Worm (Caenorhabditis elegans) whole organism, L4 larva: Measurements from ENCODE around the gene C16C8.22.

ENCODE experiments used
- T20F7.1 ChIP-seq: fragments of 200-800 bp; sonication (Bioruptor generic); optimal IDR thresholded peaks from 2 replicates; lab custom pipeline; 2018; ENCODE audit warnings: mild to moderate bottlenecking, missing genetic modification characterization, missing compliant biosample characterization
- aly-2 ChIP-seq: sonication (generic microtip); optimal IDR thresholded peaks from 2 replicates; lab custom pipeline; 2018; ENCODE audit warnings: missing biosample characterization, missing genetic modification characterization
- ceh-32 ChIP-seq: sonication (generic microtip); optimal IDR thresholded peaks from 2 replicates; lab custom pipeline; 2016; ENCODE audit warnings: mild to moderate bottlenecking, missing genetic modification characterization, missing compliant biosample characterization; ENCODE audit not compliant: poor library complexity
- ceh-44 ChIP-seq: fragments of 200-800 bp; sonication (Bioruptor generic); IDR thresholded peaks from 2 replicates; pipeline ENCODE4 v1.3.6; 2022; ENCODE audit warnings: missing genetic modification reagents, missing genetic modification characterization, missing compliant biosample characterization
- ces-1 ChIP-seq: fragments of 150-350 bp; sonication (generic microtip); optimal IDR thresholded peaks from 4 replicates; lab custom pipeline; 2014; ENCODE audit warnings: missing biosample characterization, missing genetic modification reagents, missing genetic modification characterization
- cey-2 ChIP-seq: sonication (generic microtip); optimal IDR thresholded peaks from 3 replicates; lab custom pipeline; 2017; ENCODE audit warnings: missing genetic modification characterization, mild to moderate bottlenecking, missing compliant biosample characterization, antibody characterized with exemption, borderline replicate concordance; ENCODE audit not compliant: insufficient read depth
- daf-16 ChIP-seq, 3 experiments: sonication (generic microtip); optimal IDR thresholded peaks; 2 replicates each; lab custom pipeline; 2016 to 2017; ENCODE audit warnings: missing genetic modification characterization in 3 of 3, missing genetic modification reagents in 3 of 3, mild to moderate bottlenecking in 2 of 3, missing compliant biosample characterization in 2 of 3, missing biosample characterization in 1 of 3, moderate library complexity in 1 of 3
- duxl-1 ChIP-seq: sonication (generic microtip); optimal IDR thresholded peaks from 2 replicates; lab custom pipeline; 2016; ENCODE audit warnings: mild to moderate bottlenecking, missing genetic modification characterization, moderate library complexity, missing compliant biosample characterization; ENCODE audit not compliant: poor library complexity
- dve-1 ChIP-seq: sonication (generic microtip); optimal IDR thresholded peaks from 2 replicates; lab custom pipeline; 2017; ENCODE audit warnings: antibody characterized with exemption, mild to moderate bottlenecking, missing genetic modification characterization, missing compliant biosample characterization; ENCODE audit not compliant: insufficient read depth
- egl-43 ChIP-seq: fragments of 200-800 bp; sonication (Bioruptor generic); IDR thresholded peaks from 2 replicates; pipeline ENCODE4 v1.3.6; 2022; ENCODE audit warnings: missing genetic modification reagents, missing genetic modification characterization, missing compliant biosample characterization
- hif-1 ChIP-seq, 2 experiments: sonication (generic microtip); optimal IDR thresholded peaks; 2 replicates each; lab custom pipeline; 2016 to 2017; ENCODE audit warnings: missing compliant biosample characterization in 2 of 2, missing genetic modification characterization in 2 of 2, missing genetic modification reagents in 2 of 2, missing genotype in 2 of 2, mild to moderate bottlenecking in 1 of 2
- hlh-11 ChIP-seq: fragments of 200-800 bp; sonication (Bioruptor generic); optimal IDR thresholded peaks from 2 replicates; lab custom pipeline; 2018; ENCODE audit warnings: mild to moderate bottlenecking, missing genetic modification characterization, missing compliant biosample characterization
- hlh-30 ChIP-seq: sonication (generic microtip); optimal IDR thresholded peaks from 2 replicates; lab custom pipeline; 2017; ENCODE audit warnings: antibody characterized with exemption, mild to moderate bottlenecking, missing genetic modification characterization, missing compliant biosample characterization; ENCODE audit not compliant: insufficient read depth
- hmg-1.1 ChIP-seq: fragments of 200-800 bp; sonication (Bioruptor generic); IDR thresholded peaks from 2 replicates; pipeline ENCODE4 v1.3.6; 2022; ENCODE audit warnings: missing genetic modification reagents, missing genetic modification characterization, missing compliant biosample characterization
- jun-1 ChIP-seq: fragments of 150-350 bp; optimal IDR thresholded peaks from 2 replicates; lab custom pipeline; 2014; ENCODE audit warnings: missing biosample characterization, missing genetic modification reagents, missing genetic modification characterization
- lsy-2 ChIP-seq, 2 experiments: fragments of 150-350 bp in 1 of 2; sonication (generic microtip) in 1 of 2; optimal IDR thresholded peaks; 2 replicates each; lab custom pipeline; 2014 to 2017; ENCODE audit warnings: missing biosample characterization in 2 of 2, missing genetic modification characterization in 2 of 2
- mes-2 ChIP-seq: sonication (generic microtip); optimal IDR thresholded peaks from 2 replicates; lab custom pipeline; 2016; ENCODE audit warnings: missing genotype, mild to moderate bottlenecking, missing genetic modification characterization, missing compliant biosample characterization; ENCODE audit not compliant: poor library complexity, severe bottlenecking
- nhr-10 ChIP-seq: fragments of 150-350 bp; optimal IDR thresholded peaks from 2 replicates; lab custom pipeline; 2014; ENCODE audit warnings: missing biosample characterization, missing genetic modification characterization
- nhr-102 ChIP-seq: sonication (generic microtip); optimal IDR thresholded peaks from 2 replicates; lab custom pipeline; 2016; ENCODE audit warnings: mild to moderate bottlenecking, missing genetic modification characterization, moderate library complexity, missing compliant biosample characterization
- nhr-11 ChIP-seq: fragments of 150-350 bp; optimal IDR thresholded peaks from 2 replicates; lab custom pipeline; 2014; ENCODE audit warnings: missing biosample characterization, missing genetic modification characterization
- nhr-25 ChIP-seq: sonication (generic microtip); optimal IDR thresholded peaks from 2 replicates; lab custom pipeline; 2017; ENCODE audit warnings: missing genetic modification characterization, mild to moderate bottlenecking, missing compliant biosample characterization, antibody characterized with exemption, moderate library complexity, borderline replicate concordance; ENCODE audit not compliant: insufficient read depth
- nhr-41 ChIP-seq: fragments of 200-800 bp; sonication (Bioruptor generic); IDR thresholded peaks from 2 replicates; pipeline ENCODE4 v1.3.6; 2022; ENCODE audit warnings: missing genetic modification reagents, missing genetic modification characterization, missing compliant biosample characterization
- nhr-6 ChIP-seq: fragments of 150-350 bp; optimal IDR thresholded peaks from 2 replicates; lab custom pipeline; 2014; ENCODE audit warnings: missing biosample characterization, missing genetic modification characterization
- nhr-76 ChIP-seq: fragments of 150-350 bp; optimal IDR thresholded peaks from 2 replicates; lab custom pipeline; 2014; ENCODE audit warnings: missing biosample characterization, missing genetic modification characterization
- pha-4 ChIP-seq, 2 experiments: fragments of 150-350 bp in 1 of 2; fragments of 200-800 bp in 1 of 2; sonication (Bioruptor generic) in 1 of 2; IDR thresholded peaks in 1 of 2; optimal IDR thresholded peaks in 1 of 2; 2 replicates each; pipeline versions ENCODE4 v1.3.6 to Lab custom; 2014 to 2022; ENCODE audit warnings: missing genetic modification characterization in 2 of 2, missing genetic modification reagents in 2 of 2, missing biosample characterization in 1 of 2, missing compliant biosample characterization in 1 of 2
- php-3 ChIP-seq: fragments of 200-800 bp; sonication (Bioruptor generic); IDR thresholded peaks from 2 replicates; pipeline ENCODE4 v1.3.6; 2022; ENCODE audit warnings: missing genetic modification reagents, missing genetic modification characterization, missing compliant biosample characterization
- rbr-2 ChIP-seq: sonication (generic microtip); optimal IDR thresholded peaks from 2 replicates; lab custom pipeline; 2016; ENCODE audit warnings: missing genotype, missing genetic modification characterization, missing compliant biosample characterization
- set-16 ChIP-seq: fragments of 200-800 bp; sonication (Bioruptor generic); IDR thresholded peaks from 2 replicates; pipeline ENCODE4 v1.3.6; 2022; ENCODE audit warnings: missing genetic modification reagents, missing genetic modification characterization, missing compliant biosample characterization
- spr-3 ChIP-seq: fragments of 200-800 bp; sonication (Bioruptor generic); optimal IDR thresholded peaks from 2 replicates; lab custom pipeline; 2018; ENCODE audit warnings: mild to moderate bottlenecking, missing genetic modification characterization, missing compliant biosample characterization
- tra-1 ChIP-seq: fragments of 200-800 bp; sonication (Bioruptor generic); IDR thresholded peaks from 2 replicates; pipeline ENCODE4 v1.3.6; 2022; ENCODE audit warnings: missing genetic modification reagents, missing genetic modification characterization, missing compliant biosample characterization
- vab-7 ChIP-seq: fragments of 200-800 bp; sonication (Bioruptor generic); IDR thresholded peaks from 2 replicates; pipeline ENCODE4 v1.3.6; 2022; ENCODE audit warnings: missing genetic modification reagents, missing genetic modification characterization, missing compliant biosample characterization
- zag-1 ChIP-seq: fragments of 150-350 bp; optimal IDR thresholded peaks from 2 replicates; lab custom pipeline; 2014; ENCODE audit warnings: missing biosample characterization, missing genetic modification characterization
- zfp-3 ChIP-seq: fragments of 200-800 bp; sonication (Bioruptor generic); conservative IDR thresholded peaks from 2 replicates; pipeline ENCODE4 v1.3.6; 2022; ENCODE audit warnings: missing genetic modification reagents, missing genetic modification characterization, missing compliant biosample characterization
- ztf-11 ChIP-seq: fragments of 150-350 bp; optimal IDR thresholded peaks from 2 replicates; lab custom pipeline; 2014; ENCODE audit warnings: missing biosample characterization, missing genetic modification characterization
- ztf-7 ChIP-seq: fragments of 150-350 bp; optimal IDR thresholded peaks from 2 replicates; lab custom pipeline; 2014; ENCODE audit warnings: missing biosample characterization, missing genetic modification characterization

Gene C16C8.22

ce11 chrII:3476536-3476935 is 33.5 kb upstream of the C16C8.22 start:
- TF ChIP-seq pha-4 (GFP tag; IDR thresholded peaks at IDR 0.05; lab: Robert Waterston, UW) (no peak), pha-4 (tag; optimal IDR thresholded peaks at IDR 0.05; lab: Kevin White, UChicago) (no peak), duxl-1 (tag; lab: Kevin White, UChicago) (no peak), hlh-30 (tag; lab: Kevin White, UChicago) (no peak), nhr-10 (tag; lab: Kevin White, UChicago) (no peak), ces-1 (GFP tag; lab: Kevin White, UChicago) (no peak), T20F7.1 (no peak)

ce11 chrII:3473744-3474143 is 30.7 kb upstream of the C16C8.22 start, which contains the start of gene sdz-32:
Gene sdz-32, plus strand, starts transcription at chrII:3474044.
- TF ChIP-seq egl-43 (GFP tag; lab: Robert Waterston, UW) (no peak), aly-2 (tag; lab: Kevin White, UChicago) (no peak), ztf-7 (tag; lab: Kevin White, UChicago) (no peak), nhr-11 (no peak), hmg-1.1 (GFP tag; lab: Robert Waterston, UW) (no peak), mes-2 (tag; lab: Kevin White, UChicago) (no peak), lsy-2 (tag; optimal IDR thresholded peaks at IDR 0.05; lab: Kevin White, UChicago) (no peak), cey-2 (no peak), ceh-44 (GFP tag; lab: Robert Waterston, UW) (no peak), dve-1 (tag; lab: Kevin White, UChicago) (no peak), set-16 (no peak), tra-1 (GFP tag; lab: Robert Waterston, UW) (no peak), vab-7 (GFP tag; lab: Robert Waterston, UW) (no peak), rbr-2 (tag; lab: Kevin White, UChicago) (no peak), hlh-11 (no peak), zfp-3 (no peak), nhr-6 (tag; lab: Kevin White, UChicago) (no peak), ces-1 (GFP tag; lab: Kevin White, UChicago) (no peak), hif-1 (tag; optimal IDR thresholded peaks at IDR 0.05; lab: Kevin White, UChicago) (no peak)
- TF ChIP-seq, all 104 proteins: peak for 0

- TF ChIP-seq ceh-32 (tag; lab: Kevin White, UChicago) (no peak), nhr-25 (tag; lab: Kevin White, UChicago) (no peak), nhr-76 (tag; lab: Kevin White, UChicago) (no peak), spr-3 (GFP tag; lab: Kevin White, UChicago) (no peak), cey-2 (no peak), jun-1 (tag; lab: Kevin White, UChicago) (no peak), hlh-11 (no peak), ztf-11 (tag; lab: Kevin White, UChicago) (no peak), dve-1 (tag; lab: Kevin White, UChicago) (no peak), nhr-102 (tag; lab: Kevin White, UChicago) (no peak), nhr-41 (GFP tag; lab: Robert Waterston, UW) (no peak), zag-1 (tag; lab: Kevin White, UChicago) (no peak), daf-16 (GFP tag; optimal IDR thresholded peaks at IDR 0.05; lab: Kevin White, UChicago) (no peak), daf-16 (tag; optimal IDR thresholded peaks at IDR 0.05; lab: Kevin White, UChicago) (no peak), php-3 (GFP tag; lab: Robert Waterston, UW) (no peak)
Observed at ce11 chrII:3472817-3473216, 29.8 kb upstream of the C16C8.22 start, which contains the start of gene Y49F6B.6. Gene Y49F6B.6, plus strand, starts transcription at chrII:3473117.
